Worm (Caenorhabditis elegans) whole organism, L4 larva: Measurements from ENCODE around the gene E02C12.11.
A peak's percentile ranks its signal among the peaks of the same experiment; 100 is the strongest.

Experiments
- F37D6.2 ChIP-seq: sonication (generic microtip); optimal IDR thresholded peaks from 2 replicates; lab custom pipeline; 2016; ENCODE audit warnings: mild to moderate bottlenecking, missing genetic modification characterization, missing compliant biosample characterization
- F44E2.7 ChIP-seq: fragments of 200-800 bp; sonication (Bioruptor generic); IDR thresholded peaks from 2 replicates; pipeline ENCODE4 v2.1.2; 2022; ENCODE audit warnings: missing genetic modification characterization, missing compliant biosample characterization
- Y5F2A.4 ChIP-seq: fragments of 200-800 bp; sonication (Bioruptor generic); optimal IDR thresholded peaks from 2 replicates; lab custom pipeline; 2018; ENCODE audit warnings: mild to moderate bottlenecking, missing genetic modification characterization, missing compliant biosample characterization
- ZK337.2 ChIP-seq: fragments of 200-800 bp; sonication (Bioruptor generic); IDR thresholded peaks from 2 replicates; pipeline ENCODE4 v1.3.6; 2022; ENCODE audit warnings: missing genetic modification reagents, missing genetic modification characterization, missing compliant biosample characterization
- aha-1 ChIP-seq: fragments of 150-350 bp; peaks from one replicate; lab custom pipeline; 2014; ENCODE audit warnings: missing biosample characterization, missing genetic modification characterization
- arid-1 ChIP-seq: fragments of 200-800 bp; sonication (Bioruptor generic); conservative IDR thresholded peaks from 2 replicates; pipeline ENCODE4 v1.3.6; 2022; ENCODE audit warnings: missing genetic modification reagents, missing genetic modification characterization, missing compliant biosample characterization
- ceh-28 ChIP-seq: fragments of 150-350 bp; optimal IDR thresholded peaks from 2 replicates; lab custom pipeline; 2014; ENCODE audit warnings: missing biosample characterization, missing genetic modification reagents, missing genetic modification characterization
- cey-2 ChIP-seq: sonication (generic microtip); optimal IDR thresholded peaks from 3 replicates; lab custom pipeline; 2017; ENCODE audit warnings: missing genetic modification characterization, mild to moderate bottlenecking, missing compliant biosample characterization, antibody characterized with exemption, borderline replicate concordance; ENCODE audit not compliant: insufficient read depth
- daf-16 ChIP-seq, 3 experiments: sonication (generic microtip); optimal IDR thresholded peaks; 2 replicates each; lab custom pipeline; 2016 to 2017; ENCODE audit warnings: missing genetic modification characterization in 3 of 3, missing genetic modification reagents in 3 of 3, mild to moderate bottlenecking in 2 of 3, missing compliant biosample characterization in 2 of 3, missing biosample characterization in 1 of 3, moderate library complexity in 1 of 3
- daf-19 ChIP-seq: fragments of 200-800 bp; sonication (Bioruptor generic); conservative IDR thresholded peaks from 2 replicates; pipeline ENCODE4 v1.3.6; 2022; ENCODE audit warnings: missing genetic modification characterization, missing compliant biosample characterization
- dmd-9 ChIP-seq: fragments of 200-800 bp; sonication (Bioruptor generic); IDR thresholded peaks from 2 replicates; pipeline ENCODE4 v1.3.6; 2022; ENCODE audit warnings: missing genetic modification reagents, missing genetic modification characterization, missing compliant biosample characterization
- dve-1 ChIP-seq: sonication (generic microtip); optimal IDR thresholded peaks from 2 replicates; lab custom pipeline; 2017; ENCODE audit warnings: antibody characterized with exemption, mild to moderate bottlenecking, missing genetic modification characterization, missing compliant biosample characterization; ENCODE audit not compliant: insufficient read depth
- egl-27 ChIP-seq: sonication (generic microtip); optimal IDR thresholded peaks from 3 replicates; lab custom pipeline; 2017; ENCODE audit warnings: missing biosample characterization, missing genetic modification reagents, missing genetic modification characterization
- egl-43 ChIP-seq: fragments of 200-800 bp; sonication (Bioruptor generic); IDR thresholded peaks from 2 replicates; pipeline ENCODE4 v1.3.6; 2022; ENCODE audit warnings: missing genetic modification reagents, missing genetic modification characterization, missing compliant biosample characterization
- gei-8 ChIP-seq: fragments of 200-800 bp; sonication (Bioruptor generic); optimal IDR thresholded peaks from 2 replicates; lab custom pipeline; 2018; ENCODE audit warnings: mild to moderate bottlenecking, missing genetic modification characterization, missing compliant biosample characterization
- hif-1 ChIP-seq, 2 experiments: sonication (generic microtip); optimal IDR thresholded peaks; 2 replicates each; lab custom pipeline; 2016 to 2017; ENCODE audit warnings: missing compliant biosample characterization in 2 of 2, missing genetic modification characterization in 2 of 2, missing genetic modification reagents in 2 of 2, missing genotype in 2 of 2, mild to moderate bottlenecking in 1 of 2
- hlh-11 ChIP-seq: fragments of 200-800 bp; sonication (Bioruptor generic); optimal IDR thresholded peaks from 2 replicates; lab custom pipeline; 2018; ENCODE audit warnings: mild to moderate bottlenecking, missing genetic modification characterization, missing compliant biosample characterization
- hlh-30 ChIP-seq: sonication (generic microtip); optimal IDR thresholded peaks from 2 replicates; lab custom pipeline; 2017; ENCODE audit warnings: antibody characterized with exemption, mild to moderate bottlenecking, missing genetic modification characterization, missing compliant biosample characterization; ENCODE audit not compliant: insufficient read depth
- hmg-1.1 ChIP-seq: fragments of 200-800 bp; sonication (Bioruptor generic); IDR thresholded peaks from 2 replicates; pipeline ENCODE4 v1.3.6; 2022; ENCODE audit warnings: missing genetic modification reagents, missing genetic modification characterization, missing compliant biosample characterization
- lim-7 ChIP-seq: fragments of 200-800 bp; sonication (Bioruptor generic); IDR thresholded peaks from 2 replicates; pipeline ENCODE4 v1.3.6; 2022; ENCODE audit warnings: missing genetic modification characterization, missing compliant biosample characterization
- lin-1 ChIP-seq: fragments of 200-800 bp; sonication (Bioruptor generic); IDR thresholded peaks from 2 replicates; pipeline ENCODE4 v1.3.6; 2022; ENCODE audit warnings: missing genetic modification reagents, missing genetic modification characterization, missing compliant biosample characterization
- lin-15B ChIP-seq: fragments of 150-350 bp; sonication (generic microtip); optimal IDR thresholded peaks from 3 replicates; lab custom pipeline; 2014; ENCODE audit warnings: missing biosample characterization, missing genetic modification characterization
- lin-29 ChIP-seq: fragments of 200-800 bp; sonication (Bioruptor generic); IDR thresholded peaks from 2 replicates; pipeline ENCODE4 v1.3.6; 2022; ENCODE audit warnings: missing genetic modification reagents, missing genetic modification characterization, missing compliant biosample characterization
- lir-3 ChIP-seq: sonication (generic microtip); optimal IDR thresholded peaks from 2 replicates; lab custom pipeline; 2016; ENCODE audit warnings: mild to moderate bottlenecking, missing genetic modification characterization, missing compliant biosample characterization
- lsy-2 ChIP-seq, 2 experiments: fragments of 150-350 bp in 1 of 2; sonication (generic microtip) in 1 of 2; optimal IDR thresholded peaks; 2 replicates each; lab custom pipeline; 2014 to 2017; ENCODE audit warnings: missing biosample characterization in 2 of 2, missing genetic modification characterization in 2 of 2
- madf-9 ChIP-seq: fragments of 200-800 bp; sonication (Bioruptor generic); conservative IDR thresholded peaks from 2 replicates; pipeline ENCODE4 v1.3.6; 2022; ENCODE audit warnings: missing genetic modification reagents, missing genetic modification characterization, missing compliant biosample characterization
- mdl-1 ChIP-seq, 2 experiments: fragments of 150-350 bp in 1 of 2; sonication (generic microtip) in 1 of 2; optimal IDR thresholded peaks; 2 replicates each; lab custom pipeline; 2014 to 2017; ENCODE audit warnings: missing biosample characterization in 2 of 2, missing genetic modification characterization in 2 of 2
- mdt-29 ChIP-seq: fragments of 200-800 bp; sonication (Bioruptor generic); IDR thresholded peaks from 2 replicates; pipeline ENCODE4 v1.3.6; 2022; ENCODE audit warnings: missing genetic modification reagents, missing genetic modification characterization, missing compliant biosample characterization
- mep-1 ChIP-seq: fragments of 150-350 bp; sonication (generic microtip); optimal IDR thresholded peaks from 3 replicates; lab custom pipeline; 2014; ENCODE audit warnings: missing biosample characterization, missing genetic modification characterization
- mes-2 ChIP-seq: sonication (generic microtip); optimal IDR thresholded peaks from 2 replicates; lab custom pipeline; 2016; ENCODE audit warnings: missing genotype, mild to moderate bottlenecking, missing genetic modification characterization, missing compliant biosample characterization; ENCODE audit not compliant: poor library complexity, severe bottlenecking
- mxl-3 ChIP-seq: fragments of 200-800 bp; sonication (Bioruptor generic); optimal IDR thresholded peaks from 2 replicates; lab custom pipeline; 2018; ENCODE audit warnings: mild to moderate bottlenecking, missing genetic modification characterization, missing compliant biosample characterization
- nhr-10 ChIP-seq: fragments of 150-350 bp; optimal IDR thresholded peaks from 2 replicates; lab custom pipeline; 2014; ENCODE audit warnings: missing biosample characterization, missing genetic modification characterization
- nhr-28 ChIP-seq: fragments of 150-350 bp; optimal IDR thresholded peaks from 2 replicates; lab custom pipeline; 2014; ENCODE audit warnings: missing biosample characterization, missing genetic modification characterization
- nhr-42 ChIP-seq: fragments of 200-800 bp; sonication (Bioruptor generic); IDR thresholded peaks from 2 replicates; pipeline ENCODE4 v1.3.6; 2022; ENCODE audit warnings: missing genetic modification characterization, missing compliant biosample characterization
- nhr-48 ChIP-seq: sonication (generic microtip); optimal IDR thresholded peaks from 2 replicates; lab custom pipeline; 2016; ENCODE audit warnings: mild to moderate bottlenecking, missing genetic modification characterization, missing compliant biosample characterization
- nhr-6 ChIP-seq: fragments of 150-350 bp; optimal IDR thresholded peaks from 2 replicates; lab custom pipeline; 2014; ENCODE audit warnings: missing biosample characterization, missing genetic modification characterization
- nhr-76 ChIP-seq: fragments of 150-350 bp; optimal IDR thresholded peaks from 2 replicates; lab custom pipeline; 2014; ENCODE audit warnings: missing biosample characterization, missing genetic modification characterization
- pha-4 ChIP-seq, 2 experiments: fragments of 150-350 bp in 1 of 2; fragments of 200-800 bp in 1 of 2; sonication (Bioruptor generic) in 1 of 2; IDR thresholded peaks in 1 of 2; optimal IDR thresholded peaks in 1 of 2; 2 replicates each; pipeline versions ENCODE4 v1.3.6 to Lab custom; 2014 to 2022; ENCODE audit warnings: missing genetic modification characterization in 2 of 2, missing genetic modification reagents in 2 of 2, missing biosample characterization in 1 of 2, missing compliant biosample characterization in 1 of 2
- pqm-1 ChIP-seq: sonication (generic microtip); optimal IDR thresholded peaks from 2 replicates; lab custom pipeline; 2017; ENCODE audit warnings: missing biosample characterization, missing genetic modification characterization
- set-16 ChIP-seq: fragments of 200-800 bp; sonication (Bioruptor generic); IDR thresholded peaks from 2 replicates; pipeline ENCODE4 v1.3.6; 2022; ENCODE audit warnings: missing genetic modification reagents, missing genetic modification characterization, missing compliant biosample characterization
- snpc-1.2 ChIP-seq: fragments of 200-800 bp; sonication (Bioruptor generic); IDR thresholded peaks from 2 replicates; pipeline ENCODE4 v1.3.6; 2022; ENCODE audit warnings: missing genetic modification reagents, missing genetic modification characterization, missing compliant biosample characterization
- snpc-4 ChIP-seq: fragments of 150-350 bp; optimal IDR thresholded peaks from 2 replicates; lab custom pipeline; 2014; ENCODE audit warnings: missing biosample characterization, missing genetic modification characterization
- spr-1 ChIP-seq: sonication (generic microtip); optimal IDR thresholded peaks from 2 replicates; lab custom pipeline; 2016; ENCODE audit warnings: mild to moderate bottlenecking, missing genetic modification characterization, missing compliant biosample characterization
- unc-39 ChIP-seq: sonication (generic microtip); optimal IDR thresholded peaks from 2 replicates; lab custom pipeline; 2017; ENCODE audit warnings: missing biosample characterization, missing genetic modification characterization
- zfp-3 ChIP-seq: fragments of 200-800 bp; sonication (Bioruptor generic); conservative IDR thresholded peaks from 2 replicates; pipeline ENCODE4 v1.3.6; 2022; ENCODE audit warnings: missing genetic modification reagents, missing genetic modification characterization, missing compliant biosample characterization
- zip-2 ChIP-seq: fragments of 150-350 bp; optimal IDR thresholded peaks from 2 replicates; lab custom pipeline; 2014; ENCODE audit warnings: missing biosample characterization, missing genetic modification characterization
- ztf-11 ChIP-seq: fragments of 150-350 bp; optimal IDR thresholded peaks from 2 replicates; lab custom pipeline; 2014; ENCODE audit warnings: missing biosample characterization, missing genetic modification characterization
- ztf-7 ChIP-seq: fragments of 150-350 bp; optimal IDR thresholded peaks from 2 replicates; lab custom pipeline; 2014; ENCODE audit warnings: missing biosample characterization, missing genetic modification characterization

E02C12.11 gene

ce11 chrV:9424514-9424913, 44.8 kb upstream of the E02C12.11 start:
- TF ChIP-seq dve-1 (tag; lab: Kevin White, UChicago): peak; percentile 57
- TF ChIP-seq mdt-29 (GFP tag; lab: Robert Waterston, UW): no peak
- peak; percentile 55 for TF ChIP-seq ceh-28 (tag; lab: Kevin White, UChicago)
- TF ChIP-seq mdl-1 (tag; optimal IDR thresholded peaks at IDR 0.05; lab: Kevin White, UChicago): peak; percentile 38 to 69
- TF ChIP-seq mep-1: peak; percentile 37
- peak; percentile 81 for TF ChIP-seq mxl-3 (GFP tag; lab: Kevin White, UChicago)
- peak; percentile 46 for TF ChIP-seq nhr-48 (tag; lab: Kevin White, UChicago)
- peak in 1 of 2 experiments; percentile 26 for TF ChIP-seq hif-1 (tag; optimal IDR thresholded peaks at IDR 0.05; lab: Kevin White, UChicago)
- TF ChIP-seq gei-8: no peak
- TF ChIP-seq aha-1 (tag; lab: Kevin White, UChicago): peak; percentile 97
- TF ChIP-seq hlh-30 (tag; lab: Kevin White, UChicago): peak; percentile 59
- TF ChIP-seq dmd-9 (GFP tag; lab: Robert Waterston, UW): no peak
- TF ChIP-seq nhr-6: no peak
- no peak for TF ChIP-seq lim-7 (GFP tag; lab: Robert Waterston, UW)
- no peak for TF ChIP-seq ZK337.2
- TF ChIP-seq pqm-1: peak; percentile 41
- no peak for TF ChIP-seq nhr-42 (GFP tag; lab: Robert Waterston, UW)
- TF ChIP-seq lsy-2 (tag; optimal IDR thresholded peaks at IDR 0.05; lab: Kevin White, UChicago): peak in 1 of 2 experiments; percentile 9
- TF ChIP-seq Y5F2A.4 (GFP tag; lab: Kevin White, UChicago): no peak
- TF ChIP-seq lin-15B (tag; lab: Kevin White, UChicago): no peak
- TF ChIP-seq daf-16 (GFP tag; optimal IDR thresholded peaks at IDR 0.05; lab: Kevin White, UChicago): no peak
- no peak for TF ChIP-seq daf-16 (tag; optimal IDR thresholded peaks at IDR 0.05; lab: Kevin White, UChicago)
- TF ChIP-seq lin-29 (GFP tag; lab: Robert Waterston, UW): no peak
- no peak for TF ChIP-seq snpc-4
- TF ChIP-seq zfp-3 (GFP tag; lab: Robert Waterston, UW): no peak
- no peak for TF ChIP-seq F44E2.7 (GFP tag; lab: Robert Waterston, UW)
- peak; percentile 76 for TF ChIP-seq hlh-11 (tag; lab: Kevin White, UChicago)
- peak; percentile 54 for TF ChIP-seq mes-2 (tag; lab: Kevin White, UChicago)
- peak; percentile 72 for TF ChIP-seq nhr-28
- no peak for TF ChIP-seq arid-1 (GFP tag; lab: Robert Waterston, UW)

ce11 chrV:9423539-9423938, 43.8 kb upstream of the E02C12.11 start:
- TF ChIP-seq hmg-1.1 (GFP tag; lab: Robert Waterston, UW) (no peak), mep-1 (no peak), nhr-10 (no peak), cey-2 (no peak)

ce11 chrV:9422745-9423144, 43.0 kb upstream of the E02C12.11 start:
- no peak for TF ChIP-seq lin-1 (GFP tag; lab: Robert Waterston, UW)
- TF ChIP-seq egl-27 (tag; lab: Kevin White, UChicago): no peak
- no peak for TF ChIP-seq nhr-42 (GFP tag; lab: Robert Waterston, UW)
- peak; percentile 12 for TF ChIP-seq mes-2 (tag; lab: Kevin White, UChicago)
- no peak for TF ChIP-seq snpc-1.2
- TF ChIP-seq F37D6.2 (tag; lab: Kevin White, UChicago): no peak
- no peak for TF ChIP-seq daf-19 (GFP tag; lab: Robert Waterston, UW)
- no peak for TF ChIP-seq pqm-1
- no peak for TF ChIP-seq ztf-11 (tag; lab: Kevin White, UChicago)
- TF ChIP-seq hlh-11 (tag; lab: Kevin White, UChicago): no peak
- TF ChIP-seq zip-2: no peak
- TF ChIP-seq egl-43: no peak
- no peak for TF ChIP-seq ztf-7 (tag; lab: Kevin White, UChicago)
- peak; percentile 44; the same call in 1 of the 2 replicates for TF ChIP-seq madf-9 (GFP tag; lab: Robert Waterston, UW)
- TF ChIP-seq spr-1: no peak
- TF ChIP-seq lir-3: no peak
- TF ChIP-seq arid-1 (GFP tag; lab: Robert Waterston, UW): no peak
- peak; percentile 25; the same call in 1 of the 2 replicates for TF ChIP-seq set-16 (GFP tag; lab: Robert Waterston, UW)
- TF ChIP-seq nhr-76 (tag; lab: Kevin White, UChicago): no peak
- TF ChIP-seq unc-39 (tag; lab: Kevin White, UChicago): no peak
- no peak for TF ChIP-seq ZK337.2
- no peak for TF ChIP-seq pha-4 (GFP tag; IDR thresholded peaks at IDR 0.05; lab: Robert Waterston, UW)
- TF ChIP-seq pha-4 (tag; optimal IDR thresholded peaks at IDR 0.05; lab: Kevin White, UChicago): no peak
